Worm (Caenorhabditis elegans) whole organism, young adult: Measurements from ENCODE around the gene daf-7.
A peak's percentile ranks its signal among the peaks of the same experiment; 100 is the strongest.

Source experiments
- F23B12.7 ChIP-seq: sonication (generic microtip); optimal IDR thresholded peaks from 2 replicates; lab custom pipeline; 2017; ENCODE audit warnings: missing genetic modification characterization, mild to moderate bottlenecking, missing compliant biosample characterization, antibody characterized with exemption, moderate library complexity; ENCODE audit not compliant: insufficient read depth
- K11D2.4 ChIP-seq: fragments of 200-800 bp; sonication (Bioruptor generic); IDR thresholded peaks from 2 replicates; pipeline ENCODE4 v1.3.6; 2022; ENCODE audit warnings: missing genetic modification reagents, missing genetic modification characterization, missing compliant biosample characterization
- Y56A3A.18 ChIP-seq: fragments of 200-800 bp; sonication (Bioruptor generic); IDR thresholded peaks from 2 replicates; pipeline ENCODE4 v1.3.6; 2022; ENCODE audit warnings: missing genetic modification reagents, missing genetic modification characterization, missing compliant biosample characterization
- ekl-4 ChIP-seq: fragments of 200-800 bp; sonication (Bioruptor generic); IDR thresholded peaks from 2 replicates; pipeline ENCODE4 v1.3.6; 2022; ENCODE audit warnings: missing genetic modification reagents, missing genetic modification characterization, missing compliant biosample characterization
- hsf-1 ChIP-seq: fragments of 200-800 bp; sonication (Bioruptor generic); IDR thresholded peaks from 2 replicates; pipeline ENCODE4 v1.3.6; 2022; ENCODE audit warnings: missing genetic modification reagents, missing genetic modification characterization, missing compliant biosample characterization
- ztf-6 ChIP-seq: fragments of 200-800 bp; sonication (Bioruptor generic); IDR thresholded peaks from 2 replicates; pipeline ENCODE4 v1.3.6; 2022; ENCODE audit warnings: missing genetic modification reagents, missing genetic modification characterization, missing compliant biosample characterization

DNA sequence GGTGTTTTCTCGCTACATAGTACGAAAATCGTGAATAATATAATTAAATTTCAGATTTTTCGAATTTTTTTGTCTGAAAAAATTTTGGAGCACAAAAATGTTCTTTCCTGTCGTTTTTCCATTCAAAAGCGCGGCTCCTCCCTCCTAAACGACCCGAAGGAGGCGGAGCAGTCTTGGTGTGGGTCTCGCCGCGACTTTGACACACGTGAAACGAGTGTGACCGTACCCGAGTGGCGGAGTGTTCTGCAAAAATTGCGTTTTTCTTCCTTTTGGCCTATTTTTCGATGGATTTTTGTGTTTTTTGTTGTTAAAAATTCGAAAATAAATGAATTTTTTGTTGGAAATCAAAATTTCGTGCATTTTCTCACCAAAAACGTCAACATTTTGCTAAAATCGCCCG, 18.0 kb upstream of the daf-7 start, which contains the start of gene snt-2:
- no peak for TF ChIP-seq K11D2.4 (GFP tag; lab: Robert Waterston, UW)
- no peak for TF ChIP-seq Y56A3A.18 (GFP tag; lab: Robert Waterston, UW)
- TF ChIP-seq ztf-6 (GFP tag; lab: Robert Waterston, UW): no peak
- peak; percentile 86 for TF ChIP-seq F23B12.7 (tag; lab: Kevin White, UChicago)
- TF ChIP-seq hsf-1 (GFP tag; lab: Robert Waterston, UW): no peak
- TF ChIP-seq ekl-4 (GFP tag; lab: Robert Waterston, UW): no peak
